Worm (Caenorhabditis elegans) whole organism, mixed stage, embryonic: ENCODE results near the gene acl-1.

Experiments used
- M03D4.4 ChIP-seq: sonication (generic microtip); optimal IDR thresholded peaks from 2 replicates; lab custom pipeline; 2017; ENCODE audit warnings: mild to moderate bottlenecking, missing genetic modification characterization, missing compliant biosample characterization
- bed-3 ChIP-seq: fragments of 200-800 bp; sonication (Bioruptor generic); optimal IDR thresholded peaks from 3 replicates; lab custom pipeline; 2018; ENCODE audit warnings: mild to moderate bottlenecking, missing genetic modification characterization, moderate library complexity, missing compliant biosample characterization
- blmp-1 ChIP-seq: fragments of 150-350 bp; optimal IDR thresholded peaks from 2 replicates; lab custom pipeline; 2014; ENCODE audit warnings: missing biosample characterization, missing genetic modification characterization
- ceh-39 ChIP-seq: fragments of 150-350 bp; optimal IDR thresholded peaks from 2 replicates; lab custom pipeline; 2014; ENCODE audit warnings: missing biosample characterization, missing genetic modification characterization
- ceh-43 ChIP-seq: fragments of 200-800 bp; sonication (Bioruptor generic); optimal IDR thresholded peaks from 2 replicates; lab custom pipeline; 2018; ENCODE audit warnings: mild to moderate bottlenecking, missing genetic modification characterization, moderate library complexity, missing compliant biosample characterization
- ceh-83 ChIP-seq: fragments of 200-800 bp; sonication (Bioruptor generic); optimal IDR thresholded peaks from 2 replicates; lab custom pipeline; 2018; ENCODE audit warnings: mild to moderate bottlenecking, missing genetic modification characterization, missing compliant biosample characterization
- ces-1 ChIP-seq: fragments of 150-350 bp; optimal IDR thresholded peaks from 2 replicates; lab custom pipeline; 2014; ENCODE audit warnings: missing biosample characterization, missing genetic modification reagents, missing genetic modification characterization
- cnd-1 ChIP-seq: fragments of 200-800 bp; sonication (Bioruptor generic); optimal IDR thresholded peaks from 2 replicates; lab custom pipeline; 2018; ENCODE audit warnings: mild to moderate bottlenecking, missing genetic modification characterization, missing compliant biosample characterization
- drap-1 ChIP-seq: fragments of 200-800 bp; sonication (Bioruptor generic); optimal IDR thresholded peaks from 3 replicates; lab custom pipeline; 2018; ENCODE audit warnings: mild to moderate bottlenecking, missing genetic modification characterization, missing compliant biosample characterization
- elt-1 ChIP-seq: sonication (generic microtip); optimal IDR thresholded peaks from 2 replicates; lab custom pipeline; 2017; ENCODE audit warnings: missing genetic modification characterization, mild to moderate bottlenecking, missing compliant biosample characterization, antibody characterized with exemption, moderate library complexity, borderline replicate concordance; ENCODE audit not compliant: insufficient read depth
- elt-3 ChIP-seq: fragments of 150-350 bp; optimal IDR thresholded peaks from 2 replicates; lab custom pipeline; 2014; ENCODE audit warnings: missing biosample characterization, missing genetic modification characterization
- flh-1 ChIP-seq: fragments of 200-800 bp; sonication (Bioruptor generic); optimal IDR thresholded peaks from 2 replicates; lab custom pipeline; 2018; ENCODE audit warnings: mild to moderate bottlenecking, missing genetic modification characterization, moderate library complexity, missing compliant biosample characterization
- ham-2 ChIP-seq: fragments of 200-800 bp; sonication (Bioruptor generic); optimal IDR thresholded peaks from 2 replicates; lab custom pipeline; 2018; ENCODE audit warnings: mild to moderate bottlenecking, missing genetic modification characterization, missing compliant biosample characterization
- hlh-1 ChIP-seq: fragments of 150-350 bp; optimal IDR thresholded peaks from 2 replicates; lab custom pipeline; 2014; ENCODE audit warnings: missing biosample characterization, missing genetic modification reagents, missing genetic modification characterization
- lin-13 ChIP-seq: fragments of 150-350 bp; optimal IDR thresholded peaks from 2 replicates; lab custom pipeline; 2014; ENCODE audit warnings: missing biosample characterization, missing genetic modification characterization
- lin-32 ChIP-seq: fragments of 200-800 bp; sonication (Bioruptor generic); optimal IDR thresholded peaks from 2 replicates; lab custom pipeline; 2018; ENCODE audit warnings: mild to moderate bottlenecking, missing genetic modification characterization, missing compliant biosample characterization
- lsy-2 ChIP-seq: fragments of 150-350 bp; optimal IDR thresholded peaks from 2 replicates; lab custom pipeline; 2014; ENCODE audit warnings: missing biosample characterization, missing genetic modification characterization
- mab-5 ChIP-seq: fragments of 150-350 bp; optimal IDR thresholded peaks from 2 replicates; lab custom pipeline; 2014; ENCODE audit warnings: missing biosample characterization, missing genetic modification characterization
- mep-1 ChIP-seq: fragments of 150-350 bp; optimal IDR thresholded peaks from 2 replicates; lab custom pipeline; 2017; ENCODE audit warnings: missing biosample characterization, missing genetic modification reagents, missing genetic modification characterization, inconsistent platforms
- mls-2 ChIP-seq: sonication (generic microtip); optimal IDR thresholded peaks from 2 replicates; lab custom pipeline; 2016; ENCODE audit warnings: mild to moderate bottlenecking, missing genetic modification characterization, moderate library complexity, missing compliant biosample characterization
- nhr-12 ChIP-seq: fragments of 150-350 bp; optimal IDR thresholded peaks from 2 replicates; lab custom pipeline; 2014; ENCODE audit warnings: missing biosample characterization, missing genetic modification characterization
- nhr-2 ChIP-seq: fragments of 150-350 bp; optimal IDR thresholded peaks from 2 replicates; lab custom pipeline; 2014; ENCODE audit warnings: missing biosample characterization, missing genetic modification characterization
- nhr-237 ChIP-seq: fragments of 150-350 bp; optimal IDR thresholded peaks from 2 replicates; lab custom pipeline; 2014; ENCODE audit warnings: missing biosample characterization, missing genetic modification characterization
- nhr-28 ChIP-seq: fragments of 150-350 bp; optimal IDR thresholded peaks from 2 replicates; lab custom pipeline; 2014; ENCODE audit warnings: missing biosample characterization, missing genetic modification characterization
- nhr-76 ChIP-seq: sonication (generic microtip); optimal IDR thresholded peaks from 2 replicates; lab custom pipeline; 2017; ENCODE audit warnings: missing biosample characterization, missing genetic modification characterization
- pha-4 ChIP-seq: fragments of 150-350 bp; optimal IDR thresholded peaks from 2 replicates; lab custom pipeline; 2018; ENCODE audit warnings: missing biosample characterization, missing genetic modification reagents, missing genetic modification characterization
- sem-2 ChIP-seq: fragments of 200-800 bp; sonication (Bioruptor generic); optimal IDR thresholded peaks from 2 replicates; lab custom pipeline; 2018; ENCODE audit warnings: mild to moderate bottlenecking, missing genetic modification characterization, missing compliant biosample characterization
- snpc-4 ChIP-seq: fragments of 150-350 bp; optimal IDR thresholded peaks from 2 replicates; lab custom pipeline; 2014; ENCODE audit warnings: missing biosample characterization, missing genetic modification characterization
- sptf-1 ChIP-seq: sonication (generic microtip); optimal IDR thresholded peaks from 2 replicates; lab custom pipeline; 2017; ENCODE audit warnings: mild to moderate bottlenecking, missing genetic modification characterization, moderate library complexity, missing compliant biosample characterization
- tbx-8 ChIP-seq: fragments of 200-800 bp; sonication (Bioruptor generic); optimal IDR thresholded peaks from 2 replicates; lab custom pipeline; 2018; ENCODE audit warnings: mild to moderate bottlenecking, missing genetic modification characterization, moderate library complexity, missing compliant biosample characterization
- unc-120 ChIP-seq: sonication (generic microtip); optimal IDR thresholded peaks from 2 replicates; lab custom pipeline; 2017; ENCODE audit warnings: missing genetic modification characterization, missing compliant biosample characterization; ENCODE audit not compliant: poor library complexity, severe bottlenecking
- unc-39 ChIP-seq: fragments of 150-350 bp; optimal IDR thresholded peaks from 2 replicates; lab custom pipeline; 2014; ENCODE audit warnings: missing biosample characterization, missing genetic modification characterization
- unc-62 ChIP-seq: fragments of 150-350 bp; optimal IDR thresholded peaks from 2 replicates; lab custom pipeline; 2014; ENCODE audit warnings: missing biosample characterization, missing genetic modification reagents, missing genetic modification characterization
- zip-8 ChIP-seq: fragments of 150-350 bp; optimal IDR thresholded peaks from 2 replicates; lab custom pipeline; 2014; ENCODE audit warnings: missing biosample characterization, missing genetic modification characterization
- ztf-11 ChIP-seq: fragments of 150-350 bp; optimal IDR thresholded peaks from 2 replicates; lab custom pipeline; 2014; ENCODE audit warnings: missing biosample characterization, missing genetic modification characterization

acl-1 gene

ce11 chrX:15838496-15838948, 11.2 kb upstream of the acl-1 start, which contains the start of gene acox-1.6:
TSS of gene acox-1.6 (minus strand) at chrX:15838546.
- TF ChIP-seq cnd-1 = no peak
- TF ChIP-seq unc-62 (GFP tag; lab: Kevin White, UChicago) = no peak
- no peak for TF ChIP-seq tbx-8 (GFP tag; lab: Kevin White, UChicago)
- no peak for TF ChIP-seq mab-5 (tag; lab: Kevin White, UChicago)
- no peak for TF ChIP-seq sem-2 (GFP tag; lab: Kevin White, UChicago)
- TF ChIP-seq blmp-1 (tag; lab: Kevin White, UChicago) = no peak
- TF ChIP-seq ces-1 (GFP tag; lab: Kevin White, UChicago) = no peak
- TF ChIP-seq snpc-4 = no peak
- TF ChIP-seq ham-2 (GFP tag; lab: Kevin White, UChicago) = no peak
- no peak for TF ChIP-seq nhr-76 (tag; lab: Kevin White, UChicago)
- TF ChIP-seq mls-2 (tag; lab: Kevin White, UChicago) = no peak
- TF ChIP-seq lin-32 = no peak
- TF ChIP-seq bed-3 (GFP tag; lab: Kevin White, UChicago) = no peak
- no peak for TF ChIP-seq hlh-1
- no peak for TF ChIP-seq elt-1
- no peak for TF ChIP-seq elt-3 (tag; lab: Kevin White, UChicago)
- no peak for TF ChIP-seq pha-4 (tag; lab: Kevin White, UChicago)
- TF ChIP-seq nhr-12 = no peak
- no peak for TF ChIP-seq ceh-83 (GFP tag; lab: Kevin White, UChicago)
- TF ChIP-seq ceh-39 (tag; lab: Kevin White, UChicago) = no peak

ce11 chrX:15841086-15841622, 8.5 kb upstream of the acl-1 start, which contains the start of gene serp-1.1:
TSS of gene serp-1.1 (plus strand) at chrX:15841572.
- TF ChIP-seq snpc-4 = no peak
- no peak for TF ChIP-seq sem-2 (GFP tag; lab: Kevin White, UChicago)
- peak; percentile 91 for TF ChIP-seq sptf-1
- TF ChIP-seq elt-1 = peak; percentile 30
- peak; percentile 83 for TF ChIP-seq nhr-12
- no peak for TF ChIP-seq mab-5 (tag; lab: Kevin White, UChicago)
- TF ChIP-seq unc-39 (tag; lab: Kevin White, UChicago) = peak; percentile 83
- peak; percentile 72 for TF ChIP-seq ces-1 (GFP tag; lab: Kevin White, UChicago)
- peak; percentile 99 for TF ChIP-seq lin-13 (tag; lab: Kevin White, UChicago)
- TF ChIP-seq ceh-83 (GFP tag; lab: Kevin White, UChicago) = peak; percentile 51
- TF ChIP-seq blmp-1 (tag; lab: Kevin White, UChicago) = peak; percentile 0
- TF ChIP-seq nhr-76 (tag; lab: Kevin White, UChicago) = peak; percentile 62
- peak; percentile 81 for TF ChIP-seq drap-1 (GFP tag; lab: Kevin White, UChicago)
- peak; percentile 99 for TF ChIP-seq pha-4 (tag; lab: Kevin White, UChicago)
- no peak for TF ChIP-seq ceh-43
- TF ChIP-seq M03D4.4 (tag; lab: Kevin White, UChicago) = peak; percentile 67
- peak; percentile 28 for TF ChIP-seq zip-8
- TF ChIP-seq tbx-8 (GFP tag; lab: Kevin White, UChicago) = peak; percentile 61
- TF ChIP-seq elt-3 (tag; lab: Kevin White, UChicago) = peak; percentile 78
- TF ChIP-seq lsy-2 (tag; lab: Kevin White, UChicago) = peak; percentile 100
- no peak for TF ChIP-seq flh-1 (GFP tag; lab: Kevin White, UChicago)
- peak; percentile 90 for TF ChIP-seq cnd-1
- peak; percentile 97 for TF ChIP-seq ztf-11 (tag; lab: Kevin White, UChicago)
- peak; percentile 78 for TF ChIP-seq unc-62 (GFP tag; lab: Kevin White, UChicago)
- peak; percentile 93 for TF ChIP-seq ceh-39 (tag; lab: Kevin White, UChicago)
- TF ChIP-seq hlh-1 = peak; percentile 73
- TF ChIP-seq nhr-237 = peak; percentile 89
- peak; percentile 90 for TF ChIP-seq mls-2 (tag; lab: Kevin White, UChicago)
- TF ChIP-seq nhr-2 = peak; percentile 64
- no peak for TF ChIP-seq nhr-28 (tag; lab: Kevin White, UChicago)
- peak; percentile 86 for TF ChIP-seq unc-120 (tag; lab: Kevin White, UChicago)
- TF ChIP-seq lin-32 = no peak
- TF ChIP-seq ham-2 (GFP tag; lab: Kevin White, UChicago) = peak; percentile 63
- no peak for TF ChIP-seq bed-3 (GFP tag; lab: Kevin White, UChicago)
- TF ChIP-seq mep-1 (tag; lab: Kevin White, UChicago) = peak; percentile 96

- TF ChIP-seq nhr-28 (tag; lab: Kevin White, UChicago) (no peak), ztf-11 (tag; lab: Kevin White, UChicago) (no peak), unc-120 (tag; lab: Kevin White, UChicago) (no peak), sptf-1 (no peak), lin-13 (tag; lab: Kevin White, UChicago) (no peak), hlh-1 (no peak), flh-1 (GFP tag; lab: Kevin White, UChicago) (no peak), tbx-8 (GFP tag; lab: Kevin White, UChicago) (no peak), blmp-1 (tag; lab: Kevin White, UChicago) (no peak), ces-1 (GFP tag; lab: Kevin White, UChicago) (no peak), cnd-1 (no peak), lsy-2 (tag; lab: Kevin White, UChicago) (no peak), elt-3 (tag; lab: Kevin White, UChicago) (no peak), nhr-237 (no peak)
These were observed 7.2 kb upstream of the acl-1 start for ce11 chrX:15842492-15842891.
